Worm (Caenorhabditis elegans) whole organism, L1 larva: ENCODE results near the gene ZK1248.20.
A peak's percentile ranks its signal among the peaks of the same experiment; 100 is the strongest.

Source experiments
- F16B12.6 ChIP-seq: fragments of 150-350 bp; optimal IDR thresholded peaks from 2 replicates; lab custom pipeline; 2014; ENCODE audit warnings: missing biosample characterization, missing genetic modification characterization
- Y116A8C.19 ChIP-seq: sonication (generic microtip); optimal IDR thresholded peaks from 2 replicates; lab custom pipeline; 2016; ENCODE audit warnings: missing compliant biosample characterization, missing genetic modification characterization, borderline replicate concordance
- aly-2 ChIP-seq: fragments of 150-350 bp; optimal IDR thresholded peaks from 2 replicates; lab custom pipeline; 2014; ENCODE audit warnings: missing biosample characterization, missing genetic modification characterization
- ama-1 ChIP-seq: fragments of 150-350 bp; optimal IDR thresholded peaks from 2 replicates; lab custom pipeline; 2014
- blmp-1 ChIP-seq: fragments of 150-350 bp; optimal IDR thresholded peaks from 2 replicates; lab custom pipeline; 2014; ENCODE audit warnings: missing biosample characterization, missing genetic modification characterization
- ceh-8 ChIP-seq: fragments of 200-800 bp; sonication (Bioruptor generic); optimal IDR thresholded peaks from 2 replicates; lab custom pipeline; 2018; ENCODE audit warnings: mild to moderate bottlenecking, missing genetic modification characterization, moderate library complexity, missing compliant biosample characterization
- ceh-82 ChIP-seq, 3 experiments: fragments of 150-350 bp in 1 of 3; sonication (generic microtip) in 2 of 3; optimal IDR thresholded peaks; 2 replicates each; lab custom pipeline; 2014 to 2017; ENCODE audit warnings: missing biosample characterization in 3 of 3, missing genetic modification characterization in 3 of 3
- ceh-88 ChIP-seq: fragments of 200-800 bp; sonication (Bioruptor generic); IDR thresholded peaks from 2 replicates; pipeline ENCODE4 v1.3.6; 2022; ENCODE audit warnings: missing genetic modification characterization, missing compliant biosample characterization
- ceh-90 ChIP-seq: sonication (generic microtip); optimal IDR thresholded peaks from 2 replicates; lab custom pipeline; 2016; ENCODE audit warnings: missing genetic modification characterization, missing compliant biosample characterization
- dpl-1 ChIP-seq, 3 experiments: fragments of 150-350 bp in 2 of 3; sonication (generic microtip) in 1 of 3; optimal IDR thresholded peaks; 2 replicates each; lab custom pipeline; 2014 to 2017; ENCODE audit warnings: missing biosample characterization in 3 of 3, missing genetic modification characterization in 3 of 3, missing genetic modification reagents in 3 of 3
- efl-1 ChIP-seq, 4 experiments: fragments of 150-350 bp; optimal IDR thresholded peaks in 3 of 4; peaks in 1 of 4; 1 replicate in 1 of 4; 2 replicates in 3 of 4; lab custom pipeline; 2014; ENCODE audit warnings: missing biosample characterization in 2 of 4, missing genetic modification characterization in 2 of 4, missing genetic modification reagents in 2 of 4
- egl-13 ChIP-seq: sonication (generic microtip); optimal IDR thresholded peaks from 2 replicates; lab custom pipeline; 2016; ENCODE audit warnings: missing genotype, missing genetic modification reagents, missing genetic modification characterization, missing compliant biosample characterization
- elt-2 ChIP-seq: sonication (generic microtip); optimal IDR thresholded peaks from 2 replicates; lab custom pipeline; 2016; ENCODE audit warnings: missing genetic modification characterization, mild to moderate bottlenecking, inconsistent platforms, missing compliant biosample characterization, missing genetic modification reagents
- ets-5 ChIP-seq: fragments of 200-800 bp; sonication (Bioruptor generic); IDR thresholded peaks from 2 replicates; pipeline ENCODE4 v1.3.6; 2022; ENCODE audit warnings: missing genetic modification characterization, missing compliant biosample characterization
- hpl-2 ChIP-seq: fragments of 150-350 bp; optimal IDR thresholded peaks from 2 replicates; lab custom pipeline; 2014; ENCODE audit warnings: missing biosample characterization, missing genetic modification reagents, missing genetic modification characterization
- irx-1 ChIP-seq: sonication (generic microtip); optimal IDR thresholded peaks from 2 replicates; lab custom pipeline; 2016; ENCODE audit warnings: missing genetic modification characterization, missing compliant biosample characterization
- isw-1 ChIP-seq: fragments of 200-800 bp; sonication (Bioruptor generic); IDR thresholded peaks from 2 replicates; pipeline ENCODE4 v1.3.6; 2022; ENCODE audit warnings: missing genetic modification characterization, missing compliant biosample characterization
- lin-14 ChIP-seq: fragments of 200-800 bp; sonication (Bioruptor generic); optimal IDR thresholded peaks from 2 replicates; lab custom pipeline; 2018; ENCODE audit warnings: mild to moderate bottlenecking, missing genetic modification characterization, moderate library complexity, missing compliant biosample characterization
- lin-35 ChIP-seq, 2 experiments: fragments of 150-350 bp; optimal IDR thresholded peaks; 2 replicates each; lab custom pipeline; 2014; ENCODE audit warnings: missing biosample characterization in 2 of 2, missing genetic modification characterization in 2 of 2, missing genetic modification reagents in 2 of 2
- lir-3 ChIP-seq: sonication (generic microtip); optimal IDR thresholded peaks from 2 replicates; lab custom pipeline; 2016; ENCODE audit warnings: mild to moderate bottlenecking, missing genetic modification characterization, moderate library complexity, missing compliant biosample characterization; ENCODE audit not compliant: poor library complexity
- lsy-2 ChIP-seq, 2 experiments: fragments of 150-350 bp; optimal IDR thresholded peaks; 2 replicates each; lab custom pipeline; 2014; ENCODE audit warnings: missing biosample characterization in 2 of 2, missing genetic modification characterization in 2 of 2
- mab-9 ChIP-seq: fragments of 200-800 bp; sonication (Bioruptor generic); IDR thresholded peaks from 2 replicates; pipeline ENCODE4 v1.3.6; 2022; ENCODE audit warnings: missing genetic modification reagents, missing genetic modification characterization, missing compliant biosample characterization
- mep-1 ChIP-seq: fragments of 150-350 bp; optimal IDR thresholded peaks from 2 replicates; lab custom pipeline; 2014; ENCODE audit warnings: missing biosample characterization, missing genetic modification characterization
- nhr-11 ChIP-seq: fragments of 150-350 bp; optimal IDR thresholded peaks from 2 replicates; lab custom pipeline; 2014; ENCODE audit warnings: missing biosample characterization, missing genetic modification characterization
- nhr-12 ChIP-seq: sonication (generic microtip); optimal IDR thresholded peaks from 2 replicates; lab custom pipeline; 2017; ENCODE audit warnings: missing biosample characterization, missing genetic modification characterization
- nhr-20 ChIP-seq: sonication (generic microtip); optimal IDR thresholded peaks from 2 replicates; lab custom pipeline; 2016; ENCODE audit warnings: mild to moderate bottlenecking, missing genetic modification characterization, missing compliant biosample characterization
- nhr-71 ChIP-seq: sonication (generic microtip); optimal IDR thresholded peaks from 2 replicates; lab custom pipeline; 2016; ENCODE audit warnings: mild to moderate bottlenecking, missing genetic modification characterization, moderate library complexity, missing compliant biosample characterization
- nhr-76 ChIP-seq: sonication (generic microtip); optimal IDR thresholded peaks from 2 replicates; lab custom pipeline; 2017; ENCODE audit warnings: missing biosample characterization, missing genetic modification characterization
- nhr-77 ChIP-seq: fragments of 150-350 bp; optimal IDR thresholded peaks from 2 replicates; lab custom pipeline; 2014; ENCODE audit warnings: missing biosample characterization, missing genetic modification characterization
- nhr-84 ChIP-seq: sonication (generic microtip); optimal IDR thresholded peaks from 2 replicates; lab custom pipeline; 2017; ENCODE audit warnings: missing biosample characterization, missing genetic modification characterization
- nhr-85 ChIP-seq: sonication (generic microtip); peaks from one replicate; lab custom pipeline; 2016; ENCODE audit warnings: missing genetic modification characterization, inconsistent platforms, missing compliant biosample characterization
- pag-3 ChIP-seq: sonication (generic microtip); optimal IDR thresholded peaks from 2 replicates; lab custom pipeline; 2017; ENCODE audit warnings: missing genetic modification characterization, mild to moderate bottlenecking, missing compliant biosample characterization, antibody characterized with exemption, borderline replicate concordance; ENCODE audit not compliant: insufficient read depth
- rnt-1 ChIP-seq: sonication (generic microtip); optimal IDR thresholded peaks from 2 replicates; lab custom pipeline; 2016; ENCODE audit warnings: mild to moderate bottlenecking, missing genetic modification characterization, moderate library complexity, missing compliant biosample characterization
- snpc-4 ChIP-seq: fragments of 150-350 bp; optimal IDR thresholded peaks from 2 replicates; lab custom pipeline; 2014; ENCODE audit warnings: missing biosample characterization, missing genetic modification characterization
- snu-23 ChIP-seq: sonication (generic microtip); optimal IDR thresholded peaks from 2 replicates; lab custom pipeline; 2016; ENCODE audit warnings: missing genetic modification characterization, missing compliant biosample characterization
- sup-37 ChIP-seq: fragments of 200-800 bp; sonication (Bioruptor generic); optimal IDR thresholded peaks from 2 replicates; lab custom pipeline; 2018; ENCODE audit warnings: mild to moderate bottlenecking, missing genetic modification characterization, missing compliant biosample characterization
- swsn-7 ChIP-seq: sonication (generic microtip); optimal IDR thresholded peaks from 2 replicates; lab custom pipeline; 2016; ENCODE audit warnings: missing genetic modification characterization, missing compliant biosample characterization
- tbx-2 ChIP-seq: sonication (generic microtip); optimal IDR thresholded peaks from 2 replicates; lab custom pipeline; 2016; ENCODE audit warnings: missing genetic modification characterization, missing compliant biosample characterization
- unc-130 ChIP-seq: fragments of 150-350 bp; optimal IDR thresholded peaks from 2 replicates; lab custom pipeline; 2017; ENCODE audit warnings: missing biosample characterization, missing genetic modification characterization, inconsistent platforms
- unc-30 ChIP-seq: sonication (generic microtip); optimal IDR thresholded peaks from 2 replicates; lab custom pipeline; 2017; ENCODE audit warnings: missing biosample characterization, missing genetic modification characterization
- unc-86 ChIP-seq: sonication (generic microtip); optimal IDR thresholded peaks from 2 replicates; lab custom pipeline; 2016; ENCODE audit warnings: missing genetic modification characterization, missing compliant biosample characterization
- vab-15 ChIP-seq: sonication (generic microtip); optimal IDR thresholded peaks from 2 replicates; lab custom pipeline; 2017; ENCODE audit warnings: missing genotype, mild to moderate bottlenecking, missing genetic modification characterization, missing compliant biosample characterization
- xbp-1 ChIP-seq: sonication (generic microtip); optimal IDR thresholded peaks from 2 replicates; lab custom pipeline; 2016; ENCODE audit warnings: missing genetic modification characterization, missing compliant biosample characterization
- zip-4 ChIP-seq: fragments of 200-800 bp; sonication (Bioruptor generic); optimal IDR thresholded peaks from 2 replicates; lab custom pipeline; 2018; ENCODE audit warnings: mild to moderate bottlenecking, missing genetic modification characterization, moderate library complexity, missing compliant biosample characterization

ZK1248.20 gene

ce11 chrII:5781935-5782921 lies 34.2 kb upstream of the ZK1248.20 start, which contains the start of gene K05F1.6 (continued):
- TF ChIP-seq nhr-71 (tag; lab: Kevin White, UChicago) = peak; percentile 78
- TF ChIP-seq egl-13 (tag; lab: Kevin White, UChicago) = peak; percentile 44
- TF ChIP-seq elt-2 (tag; lab: Kevin White, UChicago) = peak; percentile 70

- TF ChIP-seq dpl-1 (GFP tag; optimal IDR thresholded peaks at IDR 0.05; lab: Kevin White, UChicago) (no peak), F16B12.6 (tag; lab: Kevin White, UChicago) (no peak), lin-14 (no peak), snu-23 (GFP tag; lab: Kevin White, UChicago) (no peak), Y116A8C.19 (no peak), egl-13 (tag; lab: Kevin White, UChicago) (no peak), efl-1 (optimal IDR thresholded peaks at IDR 0.05; lab: Kevin White, UChicago) (no peak), efl-1 (GFP tag; optimal IDR thresholded peaks at IDR 0.05 in 1 of 2; lab: Kevin White, UChicago) (no peak), nhr-20 (tag; lab: Kevin White, UChicago) (no peak), aly-2 (tag; lab: Kevin White, UChicago) (no peak), mep-1 (tag; lab: Kevin White, UChicago) (no peak), nhr-76 (tag; lab: Kevin White, UChicago) (no peak), nhr-84 (tag; lab: Kevin White, UChicago) (no peak), snpc-4 (tag; lab: Kevin White, UChicago) (no peak), isw-1 (GFP tag; lab: Robert Waterston, UW) (no peak), tbx-2 (tag; lab: Kevin White, UChicago) (no peak), lin-35 (GFP tag; optimal IDR thresholded peaks at IDR 0.05; lab: Kevin White, UChicago) (no peak), ceh-88 (GFP tag; lab: Robert Waterston, UW) (no peak), zip-4 (GFP tag; lab: Kevin White, UChicago) (no peak)
Measured at ce11 chrII:5785504-5785903, 30.9 kb upstream of the ZK1248.20 start.

ce11 chrII:5788815-5789214 lies 27.6 kb upstream of the ZK1248.20 start, which contains the start of gene K05F1.13:
Gene K05F1.13 (plus strand): TSS chrII:5789115.
- TF ChIP-seq vab-15 = no peak
- no peak for TF ChIP-seq ceh-82 (tag; optimal IDR thresholded peaks at IDR 0.05; lab: Kevin White, UChicago)
- no peak for TF ChIP-seq sup-37 (GFP tag; lab: Kevin White, UChicago)
- TF ChIP-seq lsy-2 (tag; optimal IDR thresholded peaks at IDR 0.05; lab: Kevin White, UChicago) = no peak
- TF ChIP-seq, all 84 proteins: peak for 0

ce11 chrII:5790313-5790773 lies 26.1 kb upstream of the ZK1248.20 start, which contains the start of gene lect-2:
Gene lect-2 (plus strand): TSS chrII:5790723.
- no peak for TF ChIP-seq efl-1 (optimal IDR thresholded peaks at IDR 0.05; lab: Kevin White, UChicago)
- peak in 1 of 2 experiments; percentile 42 for TF ChIP-seq efl-1 (GFP tag; optimal IDR thresholded peaks at IDR 0.05 in 1 of 2; lab: Kevin White, UChicago)
- TF ChIP-seq ceh-8 (GFP tag; lab: Kevin White, UChicago) = no peak
- TF ChIP-seq nhr-20 (tag; lab: Kevin White, UChicago) = no peak
- TF ChIP-seq unc-30 (tag; lab: Kevin White, UChicago) = no peak
- no peak for TF ChIP-seq nhr-12 (tag; lab: Kevin White, UChicago)
- peak; percentile 89 for TF ChIP-seq pag-3 (tag; lab: Kevin White, UChicago)
- no peak for TF ChIP-seq blmp-1
- no peak for TF ChIP-seq nhr-11 (tag; lab: Kevin White, UChicago)
- TF ChIP-seq nhr-85 = no peak
- no peak for TF ChIP-seq hpl-2
- TF ChIP-seq ama-1 = no peak
- TF ChIP-seq lir-3 (tag; lab: Kevin White, UChicago) = no peak
- TF ChIP-seq ceh-90 (tag; lab: Kevin White, UChicago) = no peak
- TF ChIP-seq swsn-7 (tag; lab: Kevin White, UChicago) = no peak
- no peak for TF ChIP-seq nhr-77 (tag; lab: Kevin White, UChicago)
- TF ChIP-seq unc-86 = no peak
- TF ChIP-seq xbp-1 (tag; lab: Kevin White, UChicago) = no peak
- TF ChIP-seq rnt-1 (tag; lab: Kevin White, UChicago) = peak; percentile 36
- TF ChIP-seq irx-1 = no peak
- TF ChIP-seq mab-9 (GFP tag; lab: Robert Waterston, UW) = no peak
- TF ChIP-seq egl-13 (tag; lab: Kevin White, UChicago) = no peak
- TF ChIP-seq nhr-71 (tag; lab: Kevin White, UChicago) = peak; percentile 0
- no peak for TF ChIP-seq unc-130 (tag; lab: Kevin White, UChicago)
- no peak for TF ChIP-seq aly-2 (tag; lab: Kevin White, UChicago)
- no peak for TF ChIP-seq ets-5 (GFP tag; lab: Robert Waterston, UW)
